Fruit fly (Drosophila melanogaster) whole organism, wandering third instar larva: ENCODE measurements around the gene sbm.

Experiments
- Hr83 ChIP-seq: fragments of 200-300 bp; sonication (Bioruptor generic); optimal IDR thresholded peaks from 2 replicates; lab custom pipeline; 2016; ENCODE audit warnings: missing biosample characterization, mild to moderate bottlenecking, missing genetic modification characterization, moderate library complexity; ENCODE audit not compliant: poor library complexity, severe bottlenecking
- Myc ChIP-seq: fragments of >200 bp; optimal IDR thresholded peaks from 2 replicates; lab custom pipeline; 2017
- foxo ChIP-seq, 2 experiments: fragments of 200-800 bp; sonication (Bioruptor generic); optimal IDR thresholded peaks; 2 replicates in 1 of 2; 3 replicates in 1 of 2; lab custom pipeline; 2016 to 2017; ENCODE audit warnings: missing biosample characterization in 2 of 2, missing genetic modification characterization in 2 of 2
- fru ChIP-seq: fragments of 200-800 bp; sonication (Bioruptor generic); optimal IDR thresholded peaks from 3 replicates; lab custom pipeline; 2016; ENCODE audit warnings: missing biosample characterization, mild to moderate bottlenecking, missing genetic modification characterization
- h ChIP-seq: fragments of 200-800 bp; sonication (Bioruptor generic); optimal IDR thresholded peaks from 3 replicates; lab custom pipeline; 2016; ENCODE audit warnings: missing biosample characterization, mild to moderate bottlenecking, missing genetic modification characterization
- rgr ChIP-seq: fragments of 200-800 bp; sonication (Bioruptor generic); optimal IDR thresholded peaks from 3 replicates; lab custom pipeline; 2016; ENCODE audit warnings: missing biosample characterization, mild to moderate bottlenecking, missing genetic modification characterization
- woc ChIP-seq: sonication (Bioruptor generic); optimal IDR thresholded peaks from 2 replicates; lab custom pipeline; 2016; ENCODE audit warnings: missing biosample characterization, mild to moderate bottlenecking, missing genetic modification characterization

The sbm gene

DNA sequence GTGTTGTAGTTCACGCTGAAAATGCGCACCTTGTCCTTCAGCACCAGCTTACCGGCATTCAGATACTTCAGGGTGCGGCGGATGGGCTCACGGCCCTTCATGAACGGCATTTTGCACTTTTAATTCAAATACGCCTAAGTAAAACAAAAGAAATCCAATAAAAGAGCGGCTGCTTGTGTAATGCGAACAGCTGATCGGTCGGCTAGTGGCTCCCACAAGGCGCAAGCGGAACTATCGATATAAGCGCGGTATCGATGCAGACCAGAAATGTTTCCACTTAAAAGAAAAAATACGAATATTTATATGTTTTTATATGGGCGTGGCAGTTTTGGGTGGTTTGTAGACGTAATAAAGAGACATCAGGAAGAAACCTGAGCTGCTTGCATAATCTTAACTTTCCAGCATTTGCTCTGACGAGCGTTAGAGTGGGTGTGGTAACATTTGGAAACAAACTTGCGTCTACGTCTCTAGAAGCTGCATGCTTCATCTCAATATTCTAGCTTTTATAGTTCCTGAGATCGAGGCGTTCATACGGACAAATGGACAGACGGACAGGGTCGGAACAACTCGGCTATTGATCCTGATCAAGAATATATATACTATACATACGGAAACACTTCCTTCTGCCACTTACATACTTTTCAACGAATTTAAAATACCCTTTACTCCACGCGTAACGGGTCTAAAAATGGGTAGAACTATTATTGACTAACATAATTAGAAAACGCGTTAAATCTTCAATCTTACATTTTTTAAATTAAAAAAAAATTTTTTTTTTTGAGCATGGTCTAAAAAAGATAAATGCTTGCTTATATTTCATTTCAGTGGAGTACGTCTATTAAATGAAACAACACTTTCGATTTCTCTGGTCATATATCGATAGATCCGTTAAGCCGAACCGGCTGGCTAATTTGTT, 19.3 kb downstream of the sbm start, which contains the start of the genes mRpS25 and nmdyn-D6 (continued):
- peak in 1 of 2 experiments; percentile 46 for TF ChIP-seq foxo (GFP tag; optimal IDR thresholded peaks at IDR 0.05; lab: Kevin White, UChicago)

DNA sequence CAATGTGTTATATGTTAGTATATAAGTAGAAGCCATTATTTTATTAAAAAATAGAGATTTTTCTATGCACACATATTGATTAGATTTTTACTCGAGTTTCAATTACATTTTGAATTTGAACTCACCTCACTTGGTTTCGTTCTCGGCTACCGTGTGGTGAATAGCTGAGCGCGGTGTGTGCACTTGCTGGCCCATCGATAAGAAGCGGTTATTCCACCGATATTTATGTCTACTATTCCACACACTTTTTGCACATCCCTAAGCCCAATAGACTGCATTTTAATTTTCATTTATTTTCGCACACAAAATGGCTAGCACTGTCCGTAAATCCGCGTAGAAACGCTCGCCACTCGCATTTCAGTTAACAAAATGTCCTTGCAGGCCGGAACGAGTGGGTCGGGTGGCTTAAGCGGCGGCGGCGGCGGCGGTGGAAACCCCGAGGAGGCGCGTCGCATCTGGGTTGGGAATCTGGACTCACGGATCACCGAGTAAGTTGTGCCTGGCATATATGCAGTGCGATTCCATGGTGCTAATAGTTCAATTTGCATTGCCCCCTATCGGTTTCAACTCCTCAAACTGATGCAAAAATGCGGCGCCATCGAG, 21.9 kb downstream of the sbm start, which contains the start of gene CG14414:
TSS of gene CG14414 (plus strand) at position 242 of the 603 bp plus-strand sequence.
- peak; percentile 12 for TF ChIP-seq rgr (GFP tag; lab: Kevin White, UChicago)
- TF ChIP-seq woc (GFP tag; lab: Kevin White, UChicago) = no peak
- TF ChIP-seq Hr83 (GFP tag; lab: Kevin White, UChicago) = peak; percentile 40
- no peak for TF ChIP-seq fru (GFP tag; lab: Kevin White, UChicago)
- TF ChIP-seq Myc (lab: Kevin White, UChicago) = peak; percentile 73
- TF ChIP-seq h = peak; percentile 8
